Fruit fly (Drosophila melanogaster) whole organism, embryonic: ENCODE measurements around the gene CG4661.

ENCODE experiments used
- Adf1 ChIP-seq: fragments of 200-800 bp; sonication (Bioruptor generic); IDR thresholded peaks from 2 replicates; pipeline ENCODE4 v1.3.6; 2022; ENCODE audit warnings: missing biosample characterization, missing genetic modification characterization
- Antp ChIP-seq: fragments of 200-800 bp; sonication (Bioruptor generic); optimal IDR thresholded peaks from 3 replicates; lab custom pipeline; 2016; ENCODE audit warnings: missing biosample characterization, missing genetic modification characterization
- Atf-2 ChIP-seq: fragments of 200-800 bp; sonication (Bioruptor generic); optimal IDR thresholded peaks from 2 replicates; lab custom pipeline; 2016; ENCODE audit warnings: missing biosample characterization, missing genetic modification characterization
- CG10267 ChIP-seq: fragments of 200-800 bp; sonication (Bioruptor generic); optimal IDR thresholded peaks from 2 replicates; lab custom pipeline; 2018; ENCODE audit warnings: missing biosample characterization, mild to moderate bottlenecking, missing genetic modification characterization, moderate library complexity
- CG10366 ChIP-seq: fragments of 200-800 bp; sonication (Bioruptor generic); IDR thresholded peaks from 2 replicates; pipeline ENCODE4 v1.3.6; 2022; ENCODE audit warnings: missing biosample characterization, missing genetic modification characterization
- CG11398 ChIP-seq: fragments of 200-800 bp; sonication (Bioruptor generic); optimal IDR thresholded peaks from 2 replicates; lab custom pipeline; 2016; ENCODE audit warnings: missing biosample characterization, missing genetic modification characterization
- CG13424 ChIP-seq: fragments of 200-800 bp; sonication (Bioruptor generic); optimal IDR thresholded peaks from 2 replicates; lab custom pipeline; 2019; ENCODE audit warnings: missing biosample characterization, mild to moderate bottlenecking, missing genetic modification characterization, moderate library complexity
- CG16779 ChIP-seq: fragments of 200-800 bp; sonication (Bioruptor generic); IDR thresholded peaks from 2 replicates; pipeline ENCODE4 v1.3.6; 2022; ENCODE audit warnings: missing biosample characterization, missing genetic modification characterization
- CG17328 ChIP-seq: fragments of 200-800 bp; sonication (Bioruptor generic); IDR thresholded peaks from 2 replicates; pipeline ENCODE4 v1.3.6; 2022; ENCODE audit warnings: missing biosample characterization, missing genetic modification characterization
- CG2875 ChIP-seq: fragments of 200-800 bp; sonication (Bioruptor generic); optimal IDR thresholded peaks from 2 replicates; lab custom pipeline; 2017; ENCODE audit warnings: missing biosample characterization, mild to moderate bottlenecking, missing genetic modification characterization, missing genetic modification reagents
- CG3847 ChIP-seq: fragments of 200-800 bp; sonication (Bioruptor generic); IDR thresholded peaks from 2 replicates; pipeline ENCODE4 v1.3.6; 2022; ENCODE audit warnings: missing biosample characterization, missing genetic modification characterization
- CG4617 ChIP-seq: fragments of 200-800 bp; sonication (Bioruptor generic); optimal IDR thresholded peaks from 3 replicates; lab custom pipeline; 2016; ENCODE audit warnings: missing biosample characterization, missing genetic modification characterization, borderline replicate concordance
- CG5245 ChIP-seq: fragments of 200-800 bp; sonication (Bioruptor generic); optimal IDR thresholded peaks from 3 replicates; lab custom pipeline; 2016; ENCODE audit warnings: missing biosample characterization, missing genetic modification characterization
- CG6254 ChIP-seq: fragments of 200-800 bp; sonication (Bioruptor generic); optimal IDR thresholded peaks from 3 replicates; lab custom pipeline; 2017; ENCODE audit warnings: mild to moderate bottlenecking, missing biosample characterization, missing genetic modification reagents, missing genetic modification characterization
- CG6689 ChIP-seq: fragments of 200-800 bp; sonication (Bioruptor generic); IDR thresholded peaks from 2 replicates; pipeline ENCODE4 v1.3.6; 2022; ENCODE audit warnings: missing biosample characterization, missing genetic modification characterization
- CG6854 ChIP-seq: fragments of 200-800 bp; sonication (Bioruptor generic); optimal IDR thresholded peaks from 3 replicates; lab custom pipeline; 2017; ENCODE audit warnings: missing biosample characterization, mild to moderate bottlenecking, missing genetic modification characterization
- CG7556 ChIP-seq: fragments of 200-800 bp; sonication (Bioruptor generic); optimal IDR thresholded peaks from 2 replicates; lab custom pipeline; 2017; ENCODE audit warnings: missing biosample characterization, mild to moderate bottlenecking, missing genetic modification characterization
- CkIIα-i1 ChIP-seq: fragments of 200-800 bp; sonication (Bioruptor generic); IDR thresholded peaks from 2 replicates; pipeline ENCODE4 v1.3.6; 2022; ENCODE audit warnings: missing biosample characterization, missing genetic modification characterization
- Drgx ChIP-seq: fragments of 200-800 bp; sonication (Bioruptor generic); IDR thresholded peaks from 2 replicates; pipeline ENCODE4 v1.3.6; 2022; ENCODE audit warnings: missing biosample characterization, missing genetic modification characterization
- E2f2 ChIP-seq: fragments of 200-800 bp; sonication (Bioruptor generic); IDR thresholded peaks from 2 replicates; pipeline ENCODE4 v1.3.6; 2022; ENCODE audit warnings: missing biosample characterization, missing genetic modification characterization
- HHEX ChIP-seq: fragments of 200-800 bp; sonication (Bioruptor generic); optimal IDR thresholded peaks from 3 replicates; lab custom pipeline; 2017; ENCODE audit warnings: missing biosample characterization, mild to moderate bottlenecking, missing genetic modification characterization, missing genetic modification reagents
- HmgD ChIP-seq: fragments of 200-800 bp; sonication (Bioruptor generic); optimal IDR thresholded peaks from 3 replicates; lab custom pipeline; 2016; ENCODE audit warnings: missing biosample characterization, missing genetic modification characterization
- Mad ChIP-seq: fragments of 200-800 bp; sonication (Bioruptor generic); optimal IDR thresholded peaks from 2 replicates; lab custom pipeline; 2016; ENCODE audit warnings: missing biosample characterization, missing genetic modification characterization
- Sin3A ChIP-seq: fragments of >200 bp; optimal IDR thresholded peaks from 2 replicates; lab custom pipeline; 2018
- Six4 ChIP-seq: fragments of 200-800 bp; sonication (Bioruptor generic); optimal IDR thresholded peaks from 2 replicates; lab custom pipeline; 2016; ENCODE audit warnings: missing biosample characterization, missing genetic modification characterization
- Sox100B ChIP-seq: fragments of 200-800 bp; sonication (Bioruptor generic); optimal IDR thresholded peaks from 3 replicates; lab custom pipeline; 2018; ENCODE audit warnings: missing biosample characterization, mild to moderate bottlenecking, missing genetic modification characterization
- Sox102F ChIP-seq: fragments of 200-800 bp; sonication (Bioruptor generic); optimal IDR thresholded peaks from 2 replicates; lab custom pipeline; 2018; ENCODE audit warnings: missing biosample characterization, mild to moderate bottlenecking, missing genetic modification characterization, moderate library complexity
- Ssrp ChIP-seq: fragments of 200-800 bp; sonication (Bioruptor generic); optimal IDR thresholded peaks from 2 replicates; lab custom pipeline; 2018; ENCODE audit warnings: missing biosample characterization, mild to moderate bottlenecking, missing genetic modification characterization, moderate library complexity
- Vsx1 ChIP-seq: fragments of 200-800 bp; sonication (Bioruptor generic); optimal IDR thresholded peaks from 2 replicates; lab custom pipeline; 2017; ENCODE audit warnings: missing biosample characterization, mild to moderate bottlenecking, missing genetic modification characterization, missing genetic modification reagents
- Xrp1 ChIP-seq: fragments of 200-800 bp; sonication (Bioruptor generic); IDR thresholded peaks from 2 replicates; pipeline ENCODE4 v1.3.6; 2022; ENCODE audit warnings: missing biosample characterization, missing genetic modification characterization
- al ChIP-seq: fragments of 200-800 bp; sonication (Bioruptor generic); IDR thresholded peaks from 2 replicates; pipeline ENCODE4 v1.3.6; 2022; ENCODE audit warnings: missing biosample characterization, missing genetic modification characterization
- amos ChIP-seq: fragments of 200-800 bp; sonication (Bioruptor generic); IDR thresholded peaks from 2 replicates; pipeline ENCODE4 v1.3.6; 2022; ENCODE audit warnings: missing biosample characterization, missing genetic modification characterization; ENCODE audit not compliant: partially characterized antibody
- cas ChIP-seq: fragments of 200-800 bp; sonication (Bioruptor generic); IDR thresholded peaks from 2 replicates; pipeline ENCODE4 v1.3.6; 2022; ENCODE audit warnings: missing biosample characterization, missing genetic modification characterization
- chif ChIP-seq, 2 experiments: fragments of 200-800 bp; sonication (Bioruptor generic); optimal IDR thresholded peaks; 3 replicates each; lab custom pipeline; 2016; ENCODE audit warnings: missing biosample characterization in 2 of 2, missing genetic modification characterization in 2 of 2
- cwo ChIP-seq: fragments of 200-800 bp; sonication (Bioruptor generic); optimal IDR thresholded peaks from 3 replicates; lab custom pipeline; 2017; ENCODE audit warnings: missing biosample characterization, missing genetic modification characterization, mild to moderate bottlenecking, moderate library complexity, missing genetic modification reagents
- dan ChIP-seq: fragments of 200-800 bp; sonication (Bioruptor generic); IDR thresholded peaks from 2 replicates; pipeline ENCODE4 v1.3.6; 2022; ENCODE audit warnings: missing biosample characterization, missing genetic modification characterization
- dmrt11E ChIP-seq: fragments of 200-800 bp; sonication (Bioruptor generic); optimal IDR thresholded peaks from 3 replicates; lab custom pipeline; 2018; ENCODE audit warnings: missing biosample characterization, mild to moderate bottlenecking, missing genetic modification characterization, moderate library complexity
- dysf ChIP-seq: fragments of 200-800 bp; sonication (Bioruptor generic); IDR thresholded peaks from 3 replicates; pipeline ENCODE4 v1.3.6; 2022; ENCODE audit warnings: missing biosample characterization, missing genetic modification characterization
- en ChIP-seq: fragments of 200-800 bp; sonication (Bioruptor generic); optimal IDR thresholded peaks from 2 replicates; lab custom pipeline; 2016; ENCODE audit warnings: missing biosample characterization, missing genetic modification characterization
- hkb ChIP-seq, 2 experiments: fragments of 200-800 bp in 1 of 2; fragments of >200 bp in 1 of 2; sonication (Bioruptor generic) in 1 of 2; IDR thresholded peaks in 1 of 2; optimal IDR thresholded peaks in 1 of 2; 2 replicates each; pipeline versions ENCODE4 v1.3.6 to Lab custom; 2017 to 2022; ENCODE audit warnings: missing biosample characterization in 1 of 2, missing genetic modification characterization in 1 of 2
- mirr ChIP-seq: fragments of 200-800 bp; sonication (Bioruptor generic); optimal IDR thresholded peaks from 3 replicates; lab custom pipeline; 2018; ENCODE audit warnings: missing biosample characterization, mild to moderate bottlenecking, missing genetic modification characterization
- mld ChIP-seq: fragments of 200-800 bp; sonication (Bioruptor generic); IDR thresholded peaks from 3 replicates; pipeline ENCODE4 v1.3.6; 2022; ENCODE audit warnings: missing biosample characterization, missing genetic modification characterization; ENCODE audit not compliant: partially characterized antibody
- nom ChIP-seq: fragments of 200-800 bp; sonication (Bioruptor generic); optimal IDR thresholded peaks from 2 replicates; lab custom pipeline; 2017; ENCODE audit warnings: missing biosample characterization, missing genetic modification characterization, mild to moderate bottlenecking, moderate library complexity, missing genetic modification reagents
- sd ChIP-seq: fragments of 200-800 bp; sonication (Bioruptor generic); optimal IDR thresholded peaks from 3 replicates; lab custom pipeline; 2018; ENCODE audit warnings: missing biosample characterization, mild to moderate bottlenecking, missing genetic modification characterization, moderate library complexity
- sens-2 ChIP-seq: fragments of 200-800 bp; sonication (Bioruptor generic); IDR thresholded peaks from 2 replicates; pipeline ENCODE4 v1.3.6; 2022; ENCODE audit warnings: missing biosample characterization, missing genetic modification characterization
- seq ChIP-seq: fragments of 200-800 bp; sonication (Bioruptor generic); IDR thresholded peaks from 2 replicates; pipeline ENCODE4 v1.3.6; 2022; ENCODE audit warnings: missing biosample characterization, missing genetic modification characterization
- sima ChIP-seq: fragments of 200-800 bp; sonication (Bioruptor generic); optimal IDR thresholded peaks from 2 replicates; lab custom pipeline; 2016; ENCODE audit warnings: missing biosample characterization, missing genetic modification characterization
- slou ChIP-seq: fragments of 200-800 bp; sonication (Bioruptor generic); optimal IDR thresholded peaks from 3 replicates; lab custom pipeline; 2016; ENCODE audit warnings: missing biosample characterization, missing genetic modification characterization
- twi ChIP-seq: fragments of 200-800 bp; optimal IDR thresholded peaks from 2 replicates; lab custom pipeline; 2019; ENCODE audit warnings: missing biosample characterization, mild to moderate bottlenecking, missing genetic modification characterization, moderate library complexity
- usp ChIP-seq: fragments of >200 bp; optimal IDR thresholded peaks from 2 replicates; lab custom pipeline; 2017; ENCODE audit warnings: missing biosample characterization, missing genetic modification characterization

Gene CG4661

DNA sequence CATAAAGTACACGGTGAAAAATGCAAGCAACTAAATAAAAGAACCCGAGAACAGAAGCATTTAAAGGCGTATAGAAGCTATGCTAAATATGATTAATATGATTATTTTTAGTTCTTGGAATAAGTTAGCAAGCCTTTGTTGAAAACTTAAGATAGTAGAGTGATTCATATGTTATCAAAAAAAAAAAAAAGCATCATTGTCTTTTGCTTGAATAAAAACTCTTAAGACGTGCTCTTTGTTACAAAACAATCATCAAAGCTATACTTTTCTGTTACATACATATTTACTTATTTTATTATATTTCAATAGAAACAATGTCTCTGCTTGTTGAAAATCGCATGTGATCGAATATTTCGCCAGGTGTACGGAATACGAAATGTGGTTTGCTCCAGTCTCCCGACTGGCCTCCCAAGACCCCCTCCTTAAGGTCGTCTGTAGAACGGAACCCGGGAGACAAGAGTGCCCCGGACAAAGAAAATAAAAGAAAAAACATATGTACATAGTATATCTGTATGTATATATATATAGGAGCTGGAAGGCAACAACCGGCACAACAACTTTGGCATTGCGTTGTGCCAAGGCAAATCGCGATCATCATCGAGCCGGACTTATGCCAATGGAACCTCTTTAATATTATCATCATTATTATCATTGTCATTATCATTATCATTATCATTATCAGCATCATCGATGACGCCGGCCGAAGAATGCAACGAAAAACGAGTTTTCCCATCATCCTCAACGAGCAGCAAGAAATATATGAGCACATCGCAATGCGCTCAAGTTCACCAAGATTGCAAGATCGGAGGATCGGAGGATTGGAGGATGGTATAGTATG, 34.0 kb upstream of the CG4661 start (continued):
- TF ChIP-seq CG6254 (GFP tag; lab: Kevin White, UChicago) (no peak), cwo (no peak), CG7556 (GFP tag; lab: Kevin White, UChicago) (peak; percentile 15), Sox100B (GFP tag; lab: Kevin White, UChicago) (peak; percentile 36), Drgx (GFP tag; lab: Robert Waterston, UW) (peak; percentile 34; the same call in 1 of the 2 replicates), dysf (GFP tag; lab: Robert Waterston, UW) (0 out of 3 replicates have a peak, but pooled peaks have one; percentile 32), CG17328 (GFP tag; lab: Robert Waterston, UW) (no peak), cas (no peak), Mad (GFP tag; lab: Kevin White, UChicago) (no peak), hkb (optimal IDR thresholded peaks at IDR 0.05; lab: Kevin White, UChicago) (no peak), hkb (GFP tag; IDR thresholded peaks at IDR 0.05; lab: Robert Waterston, UW) (no peak), CkIIα-i1 (GFP tag; lab: Robert Waterston, UW) (no peak), CG4617 (no peak), sd (tag; lab: Kevin White, UChicago) (no peak), CG3847 (GFP tag; lab: Robert Waterston, UW) (no peak), nom (GFP tag; lab: Kevin White, UChicago) (peak; percentile 22), CG10267 (tag; lab: Kevin White, UChicago) (no peak), dmrt11E (no peak), Ssrp (tag; lab: Kevin White, UChicago) (peak; percentile 8), Six4 (GFP tag; lab: Kevin White, UChicago) (no peak), amos (GFP tag; lab: Robert Waterston, UW) (no peak), mirr (GFP tag; lab: Kevin White, UChicago) (no peak), CG2875 (GFP tag; lab: Kevin White, UChicago) (no peak), mld (GFP tag; lab: Robert Waterston, UW) (no peak), Adf1 (GFP tag; lab: Robert Waterston, UW) (no peak), al (GFP tag; lab: Robert Waterston, UW) (no peak), CG6854 (GFP tag; lab: Kevin White, UChicago) (no peak), Vsx1 (GFP tag; lab: Kevin White, UChicago) (no peak), slou (GFP tag; lab: Kevin White, UChicago) (no peak), seq (GFP tag; lab: Robert Waterston, UW) (no peak), twi (tag; lab: Kevin White, UChicago) (no peak), usp (no peak), sens-2 (GFP tag; lab: Robert Waterston, UW) (no peak), CG5245 (no peak), CG11398 (GFP tag; lab: Kevin White, UChicago) (no peak), Sin3A (lab: Kevin White, UChicago) (no peak), dan (GFP tag; lab: Robert Waterston, UW) (no peak), chif (GFP tag; optimal IDR thresholded peaks at IDR 0.05; lab: Kevin White, UChicago) (no peak), HHEX (GFP tag; lab: Kevin White, UChicago) (no peak), Atf-2 (GFP tag; lab: Kevin White, UChicago) (no peak), sima (GFP tag; lab: Kevin White, UChicago) (no peak), CG6689 (GFP tag; lab: Robert Waterston, UW) (no peak), CG10366 (GFP tag; lab: Robert Waterston, UW) (no peak), CG13424 (tag; lab: Kevin White, UChicago) (peak; percentile 8), E2f2 (GFP tag; lab: Robert Waterston, UW) (no peak), HmgD (no peak), Xrp1 (GFP tag; lab: Robert Waterston, UW) (no peak), Antp (GFP tag; lab: Kevin White, UChicago) (no peak), en (GFP tag; lab: Kevin White, UChicago) (no peak), Sox102F (peak; percentile 31), CG16779 (no peak)
